Fruit fly (Drosophila melanogaster): ENCODE data around the gene CG13760.

CG13760 gene

DNA sequence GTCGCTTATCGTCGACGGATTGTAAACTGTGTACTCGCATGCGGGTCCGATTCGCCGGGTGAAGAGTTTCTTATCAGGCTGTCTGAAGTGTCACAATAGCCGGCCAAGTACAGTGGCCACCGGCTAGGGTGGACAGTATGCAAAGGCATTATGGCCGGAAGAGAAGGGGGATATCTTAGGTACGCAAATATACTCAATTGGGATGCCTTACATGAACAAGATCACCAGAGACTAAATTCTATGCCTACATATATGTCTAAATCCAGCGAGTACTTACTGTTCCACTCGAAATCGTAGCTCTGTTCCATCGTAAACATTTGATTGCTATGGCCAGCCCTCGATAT lies 8.2 kb upstream of the CG13760 start (continued):
- TF ChIP-seq lab (GFP tag; optimal IDR thresholded peaks at IDR 0.05) (peak; percentile 97), CG16815 (GFP tag; optimal IDR thresholded peaks at IDR 0.05) (peak; percentile 79), Ets65A (GFP tag) (peak; percentile 98), CG6175 (GFP tag; IDR thresholded peaks at IDR 0.05) (peak; percentile 93), CG12236 (GFP tag; optimal IDR thresholded peaks at IDR 0.05) (peak; percentile 79), esg (GFP tag; conservative IDR thresholded peaks at IDR 0.05) (peak; percentile 93), CG18619 (GFP tag; optimal IDR thresholded peaks at IDR 0.05) (peak; percentile 87), CG17328 (GFP tag; IDR thresholded peaks at IDR 0.05) (peak; percentile 90), ewg (GFP tag; optimal IDR thresholded peaks at IDR 0.05) (peak; percentile 75), CG6854 (GFP tag; optimal IDR thresholded peaks at IDR 0.05) (peak; percentile 90), ind (GFP tag; optimal IDR thresholded peaks at IDR 0.05) (peak; percentile 97), CG14667 (GFP tag; IDR thresholded peaks at IDR 0.05) (peak; percentile 93), dimm (GFP tag; IDR thresholded peaks at IDR 0.05) (peak; percentile 79), Hmx (GFP tag; optimal IDR thresholded peaks at IDR 0.05) (peak; percentile 78), gce (GFP tag; IDR thresholded peaks at IDR 0.05) (peak; percentile 94), sd (tag; optimal IDR thresholded peaks at IDR 0.05) (peak; percentile 73), twi (tag; optimal IDR thresholded peaks at IDR 0.05) (peak; percentile 52), caup (GFP tag; optimal IDR thresholded peaks at IDR 0.05; ENCODE audit: severe bottlenecking) (peak; percentile 93), en (GFP tag; optimal IDR thresholded peaks at IDR 0.05) (peak; percentile 69), Eip74EF (GFP tag; optimal IDR thresholded peaks at IDR 0.05) (peak in 1 of 2 experiments; percentile 79), gsb (GFP tag; IDR thresholded peaks at IDR 0.05) (peak; percentile 90), CG8089 (GFP tag; optimal IDR thresholded peaks at IDR 0.05) (peak; percentile 78), CG10565 (GFP tag; optimal IDR thresholded peaks at IDR 0.05) (peak; percentile 47), Doc3 (GFP tag; IDR thresholded peaks at IDR 0.05; ENCODE audit: partially characterized antibody) (no peak), Mes4 (GFP tag; optimal IDR thresholded peaks at IDR 0.05) (peak; percentile 64), ash1 (GFP tag; optimal IDR thresholded peaks at IDR 0.05) (peak; percentile 77), CG16813 (GFP tag; IDR thresholded peaks at IDR 0.05; ENCODE audit: partially characterized antibody) (no peak), gsb-n (tag; optimal IDR thresholded peaks at IDR 0.05) (peak; percentile 29), CG13287 (GFP tag; IDR thresholded peaks at IDR 0.05; ENCODE audit: partially characterized antibody) (no peak), cad (GFP tag; optimal IDR thresholded peaks at IDR 0.05) (no peak), CG15479 (GFP tag; optimal IDR thresholded peaks at IDR 0.05) (peak; percentile 42), oc (tag; optimal IDR thresholded peaks at IDR 0.05) (no peak), Opbp (GFP tag; IDR thresholded peaks at IDR 0.05; ENCODE audit: partially characterized antibody) (no peak), Blimp-1 (GFP tag; optimal IDR thresholded peaks at IDR 0.05) (peak; percentile 83), Scr (GFP tag; IDR thresholded peaks at IDR 0.05; ENCODE audit: partially characterized antibody) (no peak), B-H2 (GFP tag; optimal IDR thresholded peaks at IDR 0.05) (peak; percentile 35), Dad (GFP tag; optimal IDR thresholded peaks at IDR 0.05) (peak; percentile 89), pb (GFP tag; optimal IDR thresholded peaks at IDR 0.05) (peak; percentile 91), CG14441 (GFP tag; IDR thresholded peaks at IDR 0.05) (peak; percentile 96), Hr78 (GFP tag; optimal IDR thresholded peaks at IDR 0.05) (peak in 1 of 2 experiments; percentile 59), chinmo (GFP tag; IDR thresholded peaks at IDR 0.05; ENCODE audit: partially characterized antibody) (no peak), CG2199 (GFP tag; IDR thresholded peaks at IDR 0.05) (peak; percentile 80; the same call in 2 of the 3 replicates), CG18764 (GFP tag; optimal IDR thresholded peaks at IDR 0.05) (peak; percentile 76), ERR (GFP tag; optimal IDR thresholded peaks at IDR 0.05) (peak; percentile 93), slbo (GFP tag; IDR thresholded peaks at IDR 0.05) (peak; percentile 98), CG31388 (GFP tag; optimal IDR thresholded peaks at IDR 0.05) (peak; percentile 85), stwl (tag; optimal IDR thresholded peaks at IDR 0.05) (no peak), gt (GFP tag; IDR thresholded peaks at IDR 0.05) (peak; percentile 66), kah (GFP tag; optimal IDR thresholded peaks at IDR 0.05) (peak; percentile 64), CG7556 (GFP tag; optimal IDR thresholded peaks at IDR 0.05) (peak; percentile 83)

All from whole organism, embryonic.